Worm (Caenorhabditis elegans) whole organism, midembryonic: ENCODE data around the gene F11C7.6.

Experiments
- T22C8.4 ChIP-seq: fragments of 200-800 bp; sonication (Bioruptor generic); IDR thresholded peaks from 2 replicates; pipeline ENCODE4 v1.3.6; 2022; ENCODE audit warnings: missing genetic modification characterization, missing compliant biosample characterization
- cog-1 ChIP-seq: sonication (generic microtip); optimal IDR thresholded peaks from 2 replicates; lab custom pipeline; 2016; ENCODE audit warnings: missing genetic modification characterization, missing compliant biosample characterization
- flt-1 ChIP-seq: fragments of 200-800 bp; sonication (Bioruptor generic); IDR thresholded peaks from 2 replicates; pipeline ENCODE4 v1.3.6; 2022; ENCODE audit warnings: missing genetic modification characterization, missing compliant biosample characterization
- klf-2 ChIP-seq: fragments of 200-800 bp; sonication (Bioruptor generic); conservative IDR thresholded peaks from 2 replicates; pipeline ENCODE4 v1.3.6; 2022; ENCODE audit warnings: missing genetic modification reagents, missing genetic modification characterization, missing compliant biosample characterization
- med-1 ChIP-seq: sonication (generic microtip); optimal IDR thresholded peaks from 2 replicates; lab custom pipeline; 2017; ENCODE audit warnings: missing genetic modification characterization, mild to moderate bottlenecking, missing compliant biosample characterization, antibody characterized with exemption, missing genetic modification reagents; ENCODE audit not compliant: insufficient read depth
- ref-1 ChIP-seq: fragments of 200-800 bp; sonication (Bioruptor generic); conservative IDR thresholded peaks from 2 replicates; pipeline ENCODE4 v1.3.6; 2022; ENCODE audit warnings: missing genetic modification reagents, missing genetic modification characterization, missing compliant biosample characterization
- tab-1 ChIP-seq: fragments of 200-800 bp; sonication (Bioruptor generic); IDR thresholded peaks from 2 replicates; pipeline ENCODE4 v1.3.6; 2022; ENCODE audit warnings: missing genetic modification characterization, missing compliant biosample characterization
- ztf-23 ChIP-seq: fragments of 200-800 bp; sonication (Bioruptor generic); IDR thresholded peaks from 2 replicates; pipeline ENCODE4 v1.3.6; 2022; ENCODE audit warnings: missing genetic modification reagents, missing genetic modification characterization, missing compliant biosample characterization
- ztf-29 ChIP-seq: fragments of 200-800 bp; sonication (Bioruptor generic); IDR thresholded peaks from 2 replicates; pipeline ENCODE4 v1.3.6; 2022; ENCODE audit warnings: missing genetic modification reagents, missing genetic modification characterization, missing compliant biosample characterization

Gene F11C7.6

DNA sequence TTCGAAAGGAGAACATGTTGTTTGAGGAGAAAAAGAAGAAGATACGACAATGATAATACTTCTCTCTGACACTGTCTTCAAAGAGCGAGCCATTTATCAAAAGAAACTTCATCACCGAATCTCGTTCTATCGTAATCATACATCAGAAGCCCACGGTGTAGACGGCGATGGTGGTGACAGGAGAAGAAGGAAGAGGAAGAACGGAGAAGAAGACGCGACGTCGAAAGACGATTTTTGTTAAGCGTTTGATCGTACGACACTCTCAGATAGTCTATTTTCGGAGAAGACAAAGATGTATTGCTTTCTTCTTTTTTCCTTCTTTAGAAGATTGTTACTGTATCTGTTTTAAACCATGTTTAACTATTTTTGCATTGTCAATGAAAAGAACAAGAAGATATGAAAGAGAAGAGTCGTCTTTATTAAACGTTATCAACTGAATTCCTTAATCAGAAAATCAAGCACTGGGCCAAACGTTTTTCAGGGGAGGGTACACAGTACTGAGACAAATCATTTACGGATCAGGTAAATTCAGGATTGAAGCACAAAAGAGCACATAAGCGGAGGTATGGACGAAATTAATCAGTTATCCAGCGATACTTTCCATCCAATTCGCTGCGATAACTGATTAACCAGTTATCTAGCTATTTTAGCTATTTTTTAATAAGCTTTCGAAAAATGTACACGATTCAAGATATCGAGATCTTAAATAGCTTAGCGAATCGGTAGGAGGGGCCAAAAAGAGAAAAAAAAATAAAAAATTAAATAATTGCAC lies 18.6 kb downstream of the F11C7.6 start:
- no peak for TF ChIP-seq cog-1 (tag; lab: Kevin White, UChicago)
- TF ChIP-seq ref-1 (GFP tag; lab: Robert Waterston, UW), result no peak
- no peak for TF ChIP-seq ztf-23 (GFP tag; lab: Robert Waterston, UW)
- no peak for TF ChIP-seq tab-1
- TF ChIP-seq klf-2 (GFP tag; lab: Robert Waterston, UW), result no peak
- no peak for TF ChIP-seq ztf-29 (GFP tag; lab: Robert Waterston, UW)
- no peak for TF ChIP-seq T22C8.4 (GFP tag; lab: Robert Waterston, UW)
- no peak for TF ChIP-seq med-1 (GFP tag; lab: Kevin White, UChicago)
- no peak for TF ChIP-seq flt-1 (GFP tag; lab: Robert Waterston, UW)

- TF ChIP-seq cog-1 (tag; lab: Kevin White, UChicago), result no peak
- no peak for TF ChIP-seq ztf-29 (GFP tag; lab: Robert Waterston, UW)
- no peak for TF ChIP-seq ztf-23 (GFP tag; lab: Robert Waterston, UW)
- TF ChIP-seq klf-2 (GFP tag; lab: Robert Waterston, UW), result no peak
- TF ChIP-seq ref-1 (GFP tag; lab: Robert Waterston, UW), result no peak
- no peak for TF ChIP-seq flt-1 (GFP tag; lab: Robert Waterston, UW)
- no peak for TF ChIP-seq T22C8.4 (GFP tag; lab: Robert Waterston, UW)
Measured at ce11 chrX:17420585-17421459, 19.5 kb downstream of the F11C7.6 start.

- TF ChIP-seq tab-1, result 0 out of 2 replicates have a peak, but pooled peaks have one; percentile 26
- TF ChIP-seq ztf-23 (GFP tag; lab: Robert Waterston, UW), result no peak
- TF ChIP-seq klf-2 (GFP tag; lab: Robert Waterston, UW), result no peak
- TF ChIP-seq ref-1 (GFP tag; lab: Robert Waterston, UW), result no peak
- no peak for TF ChIP-seq T22C8.4 (GFP tag; lab: Robert Waterston, UW)
Measured at ce11 chrX:17421532-17422078, 20.2 kb downstream of the F11C7.6 start, which contains the start of gene osm-11. Gene osm-11 (minus strand): TSS chrX:17421582.

ce11 chrX:17422593-17422992 lies 21.2 kb downstream of the F11C7.6 start:
- TF ChIP-seq ztf-29 (GFP tag; lab: Robert Waterston, UW) (no peak), ztf-23 (GFP tag; lab: Robert Waterston, UW) (no peak), cog-1 (tag; lab: Kevin White, UChicago) (no peak), T22C8.4 (GFP tag; lab: Robert Waterston, UW) (no peak), tab-1 (no peak), med-1 (GFP tag; lab: Kevin White, UChicago) (no peak), flt-1 (GFP tag; lab: Robert Waterston, UW) (no peak), ref-1 (GFP tag; lab: Robert Waterston, UW) (no peak), klf-2 (GFP tag; lab: Robert Waterston, UW) (no peak)

DNA sequence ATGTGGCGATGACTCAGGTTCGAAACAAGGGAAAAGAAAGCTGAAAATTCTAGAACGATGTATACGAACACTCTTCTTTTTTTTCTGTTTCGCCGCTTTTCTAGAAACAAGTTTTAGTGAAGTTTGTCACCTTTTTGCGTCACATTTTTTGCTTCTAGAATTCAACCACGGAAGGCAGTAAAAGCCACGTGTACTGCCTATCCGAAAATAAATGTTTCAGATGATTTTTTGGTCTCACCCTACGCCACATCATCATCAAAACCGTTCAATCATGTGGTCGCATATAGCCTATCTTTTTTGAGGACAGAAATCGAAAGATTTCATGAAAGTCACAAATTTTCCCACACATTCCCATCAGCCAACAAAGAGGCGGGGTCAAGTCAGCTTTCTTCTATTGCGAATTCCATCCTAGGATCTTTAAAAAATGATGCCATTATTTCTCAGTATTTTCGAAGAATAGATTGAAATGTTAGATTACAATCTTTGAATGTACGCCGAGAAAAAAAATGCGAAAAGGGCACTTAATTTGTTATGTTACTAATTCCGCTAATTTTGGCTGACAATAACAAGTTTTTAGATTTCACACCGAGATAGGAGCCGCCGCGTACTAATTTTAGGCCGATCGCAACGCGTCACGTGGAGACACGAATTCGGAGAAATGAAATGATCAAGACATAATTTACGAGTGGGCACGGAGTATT lies 22.7 kb downstream of the F11C7.6 start:
- TF ChIP-seq flt-1 (GFP tag; lab: Robert Waterston, UW) (no peak), T22C8.4 (GFP tag; lab: Robert Waterston, UW) (no peak), ztf-29 (GFP tag; lab: Robert Waterston, UW) (no peak), ref-1 (GFP tag; lab: Robert Waterston, UW) (no peak), tab-1 (no peak), klf-2 (GFP tag; lab: Robert Waterston, UW) (no peak), ztf-23 (GFP tag; lab: Robert Waterston, UW) (no peak), med-1 (GFP tag; lab: Kevin White, UChicago) (no peak), cog-1 (tag; lab: Kevin White, UChicago) (no peak)

DNA sequence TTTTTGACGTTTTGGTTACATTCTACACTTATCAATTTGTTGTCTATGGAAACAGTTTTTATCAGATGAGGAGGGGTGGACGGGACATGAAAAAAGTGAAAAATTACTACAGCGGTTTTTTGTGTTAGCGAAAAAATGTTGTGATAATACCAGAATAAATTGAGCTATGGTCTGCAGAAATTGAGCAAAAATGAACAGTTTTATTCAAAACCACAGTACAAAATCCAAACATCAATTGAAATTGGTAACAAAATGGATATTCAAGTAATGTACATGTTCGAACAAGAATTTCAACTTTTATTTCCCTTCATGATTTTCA lies 23.2 kb downstream of the F11C7.6 start:
- no peak for TF ChIP-seq ref-1 (GFP tag; lab: Robert Waterston, UW)
- TF ChIP-seq ztf-23 (GFP tag; lab: Robert Waterston, UW), result no peak
- no peak for TF ChIP-seq tab-1
- no peak for TF ChIP-seq cog-1 (tag; lab: Kevin White, UChicago)
- TF ChIP-seq flt-1 (GFP tag; lab: Robert Waterston, UW), result no peak
- TF ChIP-seq ztf-29 (GFP tag; lab: Robert Waterston, UW), result no peak
- no peak for TF ChIP-seq T22C8.4 (GFP tag; lab: Robert Waterston, UW)
- TF ChIP-seq med-1 (GFP tag; lab: Kevin White, UChicago), result no peak
- TF ChIP-seq klf-2 (GFP tag; lab: Robert Waterston, UW), result no peak

DNA sequence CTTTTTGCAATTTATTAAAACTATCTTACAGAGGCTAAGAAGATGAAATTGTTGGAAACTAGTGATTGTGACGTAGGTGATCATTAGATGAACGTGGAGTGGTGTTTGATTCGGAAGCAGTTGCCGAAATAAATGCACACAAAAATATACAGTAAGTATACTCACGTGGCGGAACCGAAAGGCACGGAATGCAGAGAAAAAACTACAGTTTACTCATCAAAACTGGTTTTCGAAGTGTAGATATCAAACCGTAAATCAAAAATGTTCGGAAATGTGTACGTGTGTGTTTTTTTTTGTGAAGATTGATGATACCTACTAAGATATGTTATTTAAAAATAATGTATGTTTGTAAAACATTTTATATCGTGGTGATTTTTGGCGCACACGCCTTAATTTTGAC lies 25.3 kb downstream of the F11C7.6 start:
- no peak for TF ChIP-seq ztf-23 (GFP tag; lab: Robert Waterston, UW)
- no peak for TF ChIP-seq klf-2 (GFP tag; lab: Robert Waterston, UW)
- TF ChIP-seq cog-1 (tag; lab: Kevin White, UChicago), result no peak
- TF ChIP-seq med-1 (GFP tag; lab: Kevin White, UChicago), result no peak
- no peak for TF ChIP-seq ztf-29 (GFP tag; lab: Robert Waterston, UW)
- no peak for TF ChIP-seq ref-1 (GFP tag; lab: Robert Waterston, UW)
- no peak for TF ChIP-seq tab-1
- TF ChIP-seq T22C8.4 (GFP tag; lab: Robert Waterston, UW), result no peak

DNA sequence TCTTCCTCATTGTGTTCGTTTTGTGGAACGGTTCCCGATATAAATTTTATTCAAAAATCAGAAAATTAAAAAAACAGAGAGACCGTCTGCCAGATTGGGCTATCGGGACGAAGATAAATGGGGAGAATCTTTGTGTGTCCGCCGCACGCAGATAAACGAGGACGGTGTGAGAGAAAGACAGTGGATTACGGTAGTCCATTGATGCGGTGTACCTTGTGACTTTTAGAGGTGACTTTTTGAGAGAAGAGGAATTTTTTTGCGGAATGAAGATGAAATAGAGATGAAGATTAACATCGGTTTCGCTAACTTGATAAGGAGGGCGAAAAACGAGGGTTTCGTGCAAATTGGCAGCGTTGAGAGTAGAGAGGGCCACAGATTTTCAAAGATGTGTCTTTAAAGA lies 26.4 kb downstream of the F11C7.6 start:
- no peak for TF ChIP-seq ztf-23 (GFP tag; lab: Robert Waterston, UW)
- no peak for TF ChIP-seq ztf-29 (GFP tag; lab: Robert Waterston, UW)
- no peak for TF ChIP-seq med-1 (GFP tag; lab: Kevin White, UChicago)
- TF ChIP-seq T22C8.4 (GFP tag; lab: Robert Waterston, UW), result no peak
- TF ChIP-seq cog-1 (tag; lab: Kevin White, UChicago), result no peak
- TF ChIP-seq klf-2 (GFP tag; lab: Robert Waterston, UW), result no peak
- no peak for TF ChIP-seq flt-1 (GFP tag; lab: Robert Waterston, UW)
- TF ChIP-seq ref-1 (GFP tag; lab: Robert Waterston, UW), result no peak
- TF ChIP-seq tab-1, result no peak
